Fruit fly (Drosophila melanogaster) whole organism, embryonic: ENCODE measurements around the gene CG10365.

Source experiments
- Blimp-1 ChIP-seq: fragments of 200-800 bp; sonication (Bioruptor generic); optimal IDR thresholded peaks from 3 replicates; lab custom pipeline; 2018; ENCODE audit warnings: missing biosample characterization, missing genetic modification characterization, mild to moderate bottlenecking, moderate library complexity, missing genetic modification reagents
- CG1024 ChIP-seq: fragments of 200-800 bp; sonication (Bioruptor generic); IDR thresholded peaks from 2 replicates; pipeline ENCODE4 v1.3.6; 2022; ENCODE audit warnings: missing biosample characterization, missing genetic modification characterization
- CG10267 ChIP-seq: fragments of 200-800 bp; sonication (Bioruptor generic); optimal IDR thresholded peaks from 2 replicates; lab custom pipeline; 2018; ENCODE audit warnings: missing biosample characterization, mild to moderate bottlenecking, missing genetic modification characterization, moderate library complexity
- CG12155 ChIP-seq: fragments of 200-800 bp; sonication (Bioruptor generic); optimal IDR thresholded peaks from 3 replicates; lab custom pipeline; 2016; ENCODE audit warnings: missing biosample characterization, missing genetic modification characterization
- CG13296 ChIP-seq: fragments of 200-800 bp; sonication (Bioruptor generic); optimal IDR thresholded peaks from 3 replicates; lab custom pipeline; 2018; ENCODE audit warnings: missing biosample characterization, mild to moderate bottlenecking, missing genetic modification characterization
- CG14014 ChIP-seq: fragments of 200-800 bp; sonication (Bioruptor generic); IDR thresholded peaks from 2 replicates; pipeline ENCODE4 v1.3.6; 2022; ENCODE audit warnings: missing biosample characterization, missing genetic modification characterization
- CG14050 ChIP-seq: fragments of 200-800 bp; sonication (Bioruptor generic); IDR thresholded peaks from 3 replicates; pipeline ENCODE4 v1.3.6; 2022; ENCODE audit warnings: missing biosample characterization, missing genetic modification characterization
- CG15073 ChIP-seq: fragments of 200-800 bp; sonication (Bioruptor generic); optimal IDR thresholded peaks from 2 replicates; lab custom pipeline; 2016; ENCODE audit warnings: missing biosample characterization, missing genetic modification characterization
- CG17361 ChIP-seq: fragments of 200-800 bp; sonication (Bioruptor generic); IDR thresholded peaks from 3 replicates; pipeline ENCODE4 v1.3.6; 2022; ENCODE audit warnings: missing biosample characterization, missing genetic modification characterization
- CG1832 ChIP-seq: fragments of 200-800 bp; sonication (Bioruptor generic); optimal IDR thresholded peaks from 2 replicates; lab custom pipeline; 2017; ENCODE audit warnings: missing biosample characterization, mild to moderate bottlenecking, missing genetic modification characterization, inconsistent platforms
- CG18764 ChIP-seq: fragments of 200-800 bp; sonication (Bioruptor generic); optimal IDR thresholded peaks from 3 replicates; lab custom pipeline; 2016; ENCODE audit warnings: missing biosample characterization, missing genetic modification characterization
- CG31388 ChIP-seq: fragments of 200-800 bp; sonication (Bioruptor generic); optimal IDR thresholded peaks from 2 replicates; lab custom pipeline; 2016; ENCODE audit warnings: missing biosample characterization, missing genetic modification characterization
- CG32532 ChIP-seq: fragments of 200-800 bp; sonication (Bioruptor generic); IDR thresholded peaks from 2 replicates; pipeline ENCODE4 v1.3.6; 2022; ENCODE audit warnings: missing biosample characterization, missing genetic modification characterization
- CG43689 ChIP-seq: fragments of 200-800 bp; sonication (Bioruptor generic); IDR thresholded peaks from 2 replicates; pipeline ENCODE4 v1.3.6; 2022; ENCODE audit warnings: missing biosample characterization, missing genetic modification characterization
- CG4404 ChIP-seq: fragments of 200-800 bp; sonication (Bioruptor generic); IDR thresholded peaks from 2 replicates; pipeline ENCODE4 v1.3.6; 2022; ENCODE audit warnings: missing biosample characterization, missing genetic modification characterization
- CG4424 ChIP-seq: fragments of 200-800 bp; sonication (Bioruptor generic); optimal IDR thresholded peaks from 3 replicates; lab custom pipeline; 2016; ENCODE audit warnings: missing biosample characterization, missing genetic modification characterization
- CG4617 ChIP-seq: fragments of 200-800 bp; sonication (Bioruptor generic); optimal IDR thresholded peaks from 3 replicates; lab custom pipeline; 2016; ENCODE audit warnings: missing biosample characterization, missing genetic modification characterization, borderline replicate concordance
- CG6654 ChIP-seq: fragments of 200-800 bp; sonication (Bioruptor generic); optimal IDR thresholded peaks from 2 replicates; lab custom pipeline; 2017; ENCODE audit warnings: missing biosample characterization, mild to moderate bottlenecking, missing genetic modification characterization
- CG6791 ChIP-seq: fragments of 200-800 bp; sonication (Bioruptor generic); IDR thresholded peaks from 3 replicates; pipeline ENCODE4 v1.3.6; 2022; ENCODE audit warnings: missing biosample characterization, missing genetic modification characterization; ENCODE audit not compliant: partially characterized antibody
- CG7556 ChIP-seq: fragments of 200-800 bp; sonication (Bioruptor generic); optimal IDR thresholded peaks from 2 replicates; lab custom pipeline; 2017; ENCODE audit warnings: missing biosample characterization, mild to moderate bottlenecking, missing genetic modification characterization
- CG7839 ChIP-seq: fragments of 200-800 bp; sonication (Bioruptor generic); optimal IDR thresholded peaks from 3 replicates; lab custom pipeline; 2018; ENCODE audit warnings: missing biosample characterization, mild to moderate bottlenecking, missing genetic modification characterization, moderate library complexity
- CG9876 ChIP-seq: fragments of 200-800 bp; sonication (Bioruptor generic); optimal IDR thresholded peaks from 2 replicates; lab custom pipeline; 2016; ENCODE audit warnings: missing biosample characterization, missing genetic modification characterization
- D19A ChIP-seq: fragments of 200-800 bp; optimal IDR thresholded peaks from 3 replicates; lab custom pipeline; 2019; ENCODE audit warnings: missing biosample characterization, mild to moderate bottlenecking, missing genetic modification characterization, moderate library complexity
- Doc3 ChIP-seq: fragments of 200-800 bp; sonication (Bioruptor generic); IDR thresholded peaks from 3 replicates; pipeline ENCODE4 v1.3.6; 2022; ENCODE audit warnings: missing biosample characterization, missing genetic modification characterization; ENCODE audit not compliant: partially characterized antibody
- HLHmδ ChIP-seq: fragments of 200-800 bp; sonication (Bioruptor generic); optimal IDR thresholded peaks from 2 replicates; lab custom pipeline; 2018; ENCODE audit warnings: missing biosample characterization, mild to moderate bottlenecking, missing genetic modification characterization, moderate library complexity
- Hey ChIP-seq: fragments of 200-800 bp; sonication (Bioruptor generic); optimal IDR thresholded peaks from 3 replicates; lab custom pipeline; 2018; ENCODE audit warnings: missing biosample characterization, mild to moderate bottlenecking, missing genetic modification characterization
- Lpt ChIP-seq: fragments of >200 bp; optimal IDR thresholded peaks from 2 replicates; lab custom pipeline; 2018; ENCODE audit warnings: missing biosample characterization, missing genetic modification characterization
- Meics ChIP-seq: fragments of 200-800 bp; sonication (Bioruptor generic); optimal IDR thresholded peaks from 2 replicates; lab custom pipeline; 2017; ENCODE audit warnings: missing biosample characterization, mild to moderate bottlenecking, missing genetic modification characterization
- NC2α ChIP-seq: fragments of 200-800 bp; sonication (Bioruptor generic); optimal IDR thresholded peaks from 2 replicates; lab custom pipeline; 2016; ENCODE audit warnings: missing biosample characterization, missing genetic modification characterization
- ase ChIP-seq: fragments of 200-800 bp; sonication (Bioruptor generic); IDR thresholded peaks from 3 replicates; pipeline ENCODE4 v1.3.6; 2022; ENCODE audit warnings: missing biosample characterization, missing genetic modification characterization
- ash1 ChIP-seq: fragments of 200-800 bp; sonication (Bioruptor generic); optimal IDR thresholded peaks from 2 replicates; lab custom pipeline; 2018; ENCODE audit warnings: missing biosample characterization, mild to moderate bottlenecking, missing genetic modification characterization
- chinmo ChIP-seq: fragments of 200-800 bp; sonication (Bioruptor generic); IDR thresholded peaks from 4 replicates; pipeline ENCODE4 v1.3.6; 2022; ENCODE audit warnings: missing biosample characterization, missing genetic modification characterization; ENCODE audit not compliant: partially characterized antibody
- emc ChIP-seq: fragments of 200-800 bp; sonication (Bioruptor generic); optimal IDR thresholded peaks from 2 replicates; lab custom pipeline; 2016; ENCODE audit warnings: missing biosample characterization, missing genetic modification characterization
- esg ChIP-seq: fragments of 200-800 bp; sonication (Bioruptor generic); conservative IDR thresholded peaks from 2 replicates; pipeline ENCODE4 v1.3.6; 2022; ENCODE audit warnings: missing biosample characterization, missing genetic modification characterization
- fd96Cb ChIP-seq: fragments of 200-800 bp; sonication (Bioruptor generic); optimal IDR thresholded peaks from 2 replicates; lab custom pipeline; 2018; ENCODE audit warnings: missing biosample characterization, mild to moderate bottlenecking, missing genetic modification characterization, moderate library complexity
- lab ChIP-seq: fragments of 200-800 bp; sonication (Bioruptor generic); optimal IDR thresholded peaks from 3 replicates; lab custom pipeline; 2017; ENCODE audit warnings: missing biosample characterization, missing genetic modification characterization, mild to moderate bottlenecking, moderate library complexity, missing genetic modification reagents
- mam ChIP-seq: fragments of 200-800 bp; sonication (Bioruptor generic); optimal IDR thresholded peaks from 3 replicates; lab custom pipeline; 2016; ENCODE audit warnings: missing biosample characterization, missing genetic modification characterization
- mirr ChIP-seq: fragments of 200-800 bp; sonication (Bioruptor generic); optimal IDR thresholded peaks from 3 replicates; lab custom pipeline; 2018; ENCODE audit warnings: missing biosample characterization, mild to moderate bottlenecking, missing genetic modification characterization
- mld ChIP-seq: fragments of 200-800 bp; sonication (Bioruptor generic); IDR thresholded peaks from 3 replicates; pipeline ENCODE4 v1.3.6; 2022; ENCODE audit warnings: missing biosample characterization, missing genetic modification characterization; ENCODE audit not compliant: partially characterized antibody
- nom ChIP-seq: fragments of 200-800 bp; sonication (Bioruptor generic); optimal IDR thresholded peaks from 2 replicates; lab custom pipeline; 2017; ENCODE audit warnings: missing biosample characterization, missing genetic modification characterization, mild to moderate bottlenecking, moderate library complexity, missing genetic modification reagents
- pan ChIP-seq, 4 experiments: fragments of >200 bp in 3 of 4; fragments of 200-800 bp in 1 of 4; sonication (Bioruptor generic) in 1 of 4; optimal IDR thresholded peaks in 3 of 4; IDR thresholded peaks in 1 of 4; 2 replicates each; pipeline versions ENCODE4 v1.3.6 to Lab custom; 2017 to 2022; ENCODE audit warnings: missing biosample characterization in 2 of 4, missing genetic modification characterization in 2 of 4, mixed read lengths in 1 of 4
- ssp ChIP-seq: fragments of 200-800 bp; sonication (Bioruptor generic); IDR thresholded peaks from 2 replicates; pipeline ENCODE4 v1.3.6; 2022; ENCODE audit warnings: missing biosample characterization, missing genetic modification characterization
- sug ChIP-seq: fragments of 200-800 bp; optimal IDR thresholded peaks from 2 replicates; lab custom pipeline; 2019; ENCODE audit warnings: missing biosample characterization, mild to moderate bottlenecking, missing genetic modification characterization, moderate library complexity
- ttk ChIP-seq: fragments of 200-800 bp; sonication (Bioruptor generic); IDR thresholded peaks from 2 replicates; pipeline ENCODE4 v2.1.2; 2022; ENCODE audit warnings: missing biosample characterization, missing genetic modification characterization
- tup ChIP-seq: fragments of 200-800 bp; sonication (Bioruptor generic); optimal IDR thresholded peaks from 2 replicates; lab custom pipeline; 2016; ENCODE audit warnings: missing biosample characterization, mild to moderate bottlenecking, missing genetic modification characterization, moderate library complexity
- vfl ChIP-seq: fragments of 200-800 bp; sonication (Bioruptor generic); optimal IDR thresholded peaks from 2 replicates; lab custom pipeline; 2016; ENCODE audit warnings: missing biosample characterization, missing genetic modification characterization
- wdn ChIP-seq: fragments of 200-800 bp; sonication (Bioruptor generic); IDR thresholded peaks from 2 replicates; pipeline ENCODE4 v1.3.6; 2022; ENCODE audit warnings: missing biosample characterization, missing genetic modification characterization
- zen ChIP-seq: fragments of 200-800 bp; sonication (Bioruptor generic); optimal IDR thresholded peaks from 3 replicates; lab custom pipeline; 2018; ENCODE audit warnings: missing biosample characterization, mild to moderate bottlenecking, missing genetic modification characterization, moderate library complexity

CG10365 gene

DNA sequence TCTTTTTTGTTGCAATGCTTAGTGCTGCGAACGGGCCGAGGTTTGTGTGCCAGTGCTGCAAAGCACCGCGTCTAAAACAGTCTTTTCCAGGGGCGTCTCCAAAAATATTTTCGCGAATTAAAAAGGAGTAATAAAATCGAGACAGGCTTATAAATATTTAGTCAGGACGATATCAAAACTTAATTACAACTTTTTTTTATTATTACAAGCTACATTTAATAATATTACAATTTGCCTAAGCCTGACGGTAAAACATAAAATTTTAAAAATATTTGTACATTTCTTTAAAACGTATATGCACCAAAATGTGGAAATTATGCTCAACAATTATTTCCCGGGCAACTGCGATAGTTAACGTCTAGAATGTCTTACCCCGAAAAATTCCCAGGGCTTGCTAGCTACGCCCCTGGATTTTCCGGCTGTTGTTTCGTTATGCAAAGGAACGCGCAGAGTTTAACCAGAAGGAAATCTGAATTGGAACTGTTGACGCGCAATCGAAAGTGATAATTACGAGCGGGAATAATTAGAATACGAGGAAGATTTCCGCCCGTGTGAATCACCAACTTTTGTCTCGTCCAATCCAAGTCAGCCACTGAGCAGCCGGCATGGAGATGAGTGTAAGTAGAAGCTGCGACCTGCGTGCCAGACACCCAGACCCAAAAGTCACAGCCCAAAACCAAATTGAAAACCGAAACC lies 34.9 kb downstream of the CG10365 start, which contains the start of the genes PTPMT1 and Hrd3 (continued):
- TF ChIP-seq Doc3 = no peak
- TF ChIP-seq nom = peak; percentile 96
- peak; percentile 98 for TF ChIP-seq CG4617 (GFP tag; lab: Kevin White, UChicago)
- no peak for TF ChIP-seq Lpt
- TF ChIP-seq sug = peak; percentile 98
- TF ChIP-seq CG17361 (GFP tag; lab: Robert Waterston, UW) = peak; percentile 100
- peak; percentile 95 for TF ChIP-seq tup (GFP tag; lab: Kevin White, UChicago)
- no peak for TF ChIP-seq pan (optimal IDR thresholded peaks at IDR 0.05; lab: Kevin White, UChicago)
- TF ChIP-seq pan (GFP tag; optimal IDR thresholded peaks at IDR 0.05 in 1 of 2, IDR thresholded peaks at IDR 0.05 in 1 of 2) = peak in 1 of 2 experiments; percentile 93
- peak; percentile 96 for TF ChIP-seq esg (GFP tag; lab: Robert Waterston, UW)
- peak; percentile 99 for TF ChIP-seq Meics
- peak; percentile 88 for TF ChIP-seq ase (GFP tag; lab: Robert Waterston, UW)
- peak; percentile 98 for TF ChIP-seq zen (tag; lab: Kevin White, UChicago)
- TF ChIP-seq emc (GFP tag; lab: Kevin White, UChicago) = peak; percentile 95
- TF ChIP-seq ash1 (GFP tag; lab: Kevin White, UChicago) = peak; percentile 71
- TF ChIP-seq Blimp-1 (GFP tag; lab: Kevin White, UChicago) = peak; percentile 95
- peak; percentile 94 for TF ChIP-seq CG9876 (GFP tag; lab: Kevin White, UChicago)
- peak; percentile 98 for TF ChIP-seq lab (GFP tag; lab: Kevin White, UChicago)
- no peak for TF ChIP-seq mld (GFP tag; lab: Robert Waterston, UW)
- TF ChIP-seq ttk (GFP tag; lab: Robert Waterston, UW) = peak; percentile 94
- peak; percentile 89 for TF ChIP-seq wdn (GFP tag; lab: Robert Waterston, UW)
- TF ChIP-seq chinmo (GFP tag; lab: Robert Waterston, UW) = 0 out of 4 replicates have a peak, but pooled peaks have one; percentile 32
- peak; percentile 97 for TF ChIP-seq CG4404 (GFP tag; lab: Robert Waterston, UW)
- no peak for TF ChIP-seq HLHmδ (GFP tag; lab: Kevin White, UChicago)
- TF ChIP-seq CG13296 (GFP tag; lab: Kevin White, UChicago) = peak; percentile 99
- peak; percentile 99 for TF ChIP-seq CG4424 (GFP tag; lab: Kevin White, UChicago)
- peak; percentile 98 for TF ChIP-seq mam (GFP tag; lab: Kevin White, UChicago)
- peak; percentile 98 for TF ChIP-seq vfl (GFP tag; lab: Kevin White, UChicago)
- peak; percentile 82 for TF ChIP-seq CG43689 (GFP tag; lab: Robert Waterston, UW)
- peak; percentile 93 for TF ChIP-seq CG6654 (GFP tag; lab: Kevin White, UChicago)
- TF ChIP-seq CG18764 (GFP tag; lab: Kevin White, UChicago) = peak; percentile 96
- peak; percentile 90 for TF ChIP-seq Hey
- peak; percentile 96 for TF ChIP-seq CG31388 (GFP tag; lab: Kevin White, UChicago)
- TF ChIP-seq CG7839 (tag; lab: Kevin White, UChicago) = peak; percentile 99
- TF ChIP-seq CG15073 (GFP tag; lab: Kevin White, UChicago) = peak; percentile 89
- no peak for TF ChIP-seq CG1832
- no peak for TF ChIP-seq CG6791 (GFP tag; lab: Robert Waterston, UW)
- TF ChIP-seq CG10267 (tag; lab: Kevin White, UChicago) = peak; percentile 98
- TF ChIP-seq mirr = peak; percentile 91
- TF ChIP-seq CG12155 (GFP tag; lab: Kevin White, UChicago) = peak; percentile 97
- TF ChIP-seq CG14050 = peak; percentile 93
- TF ChIP-seq NC2α (GFP tag; lab: Kevin White, UChicago) = peak; percentile 95
- peak; percentile 99 for TF ChIP-seq CG7556 (GFP tag; lab: Kevin White, UChicago)
- peak; percentile 96 for TF ChIP-seq CG14014 (GFP tag; lab: Robert Waterston, UW)
- peak; percentile 90 for TF ChIP-seq ssp (GFP tag; lab: Robert Waterston, UW)
- TF ChIP-seq CG1024 (GFP tag; lab: Robert Waterston, UW) = peak; percentile 84
- peak; percentile 96 for TF ChIP-seq CG32532 (GFP tag; lab: Robert Waterston, UW)
- TF ChIP-seq D19A (tag; lab: Kevin White, UChicago) = peak; percentile 96
- peak; percentile 99 for TF ChIP-seq fd96Cb (tag; lab: Kevin White, UChicago)
